Fruit fly (Drosophila melanogaster) whole organism, embryonic: ENCODE measurements around the gene mRpS31.

ENCODE experiments used
- Atf6 ChIP-seq: fragments of 200-800 bp; sonication (Bioruptor generic); IDR thresholded peaks from 2 replicates; pipeline ENCODE4 v1.3.6; 2022; ENCODE audit warnings: missing biosample characterization, missing genetic modification characterization
- Awh ChIP-seq: fragments of 200-800 bp; sonication (Bioruptor generic); IDR thresholded peaks from 2 replicates; pipeline ENCODE4, ENCODE4 v1.3.6; 2022; ENCODE audit warnings: missing biosample characterization, missing genetic modification characterization
- CG10543 ChIP-seq: fragments of 200-800 bp; sonication (Bioruptor generic); optimal IDR thresholded peaks from 3 replicates; lab custom pipeline; 2017; ENCODE audit warnings: missing biosample characterization, mild to moderate bottlenecking, missing genetic modification characterization, moderate library complexity
- CG11456 ChIP-seq: fragments of 200-800 bp; sonication (Bioruptor generic); IDR thresholded peaks from 3 replicates; pipeline ENCODE4 v1.3.6; 2022; ENCODE audit warnings: missing biosample characterization, missing genetic modification characterization
- CG12391 ChIP-seq: fragments of 200-800 bp; sonication (Bioruptor generic); optimal IDR thresholded peaks from 3 replicates; lab custom pipeline; 2018; ENCODE audit warnings: missing biosample characterization, mild to moderate bottlenecking, missing genetic modification characterization, moderate library complexity
- CG12942 ChIP-seq: fragments of 200-800 bp; sonication (Bioruptor generic); optimal IDR thresholded peaks from 3 replicates; lab custom pipeline; 2016; ENCODE audit warnings: missing biosample characterization, missing genetic modification characterization
- CG13296 ChIP-seq: fragments of 200-800 bp; sonication (Bioruptor generic); optimal IDR thresholded peaks from 3 replicates; lab custom pipeline; 2018; ENCODE audit warnings: missing biosample characterization, mild to moderate bottlenecking, missing genetic modification characterization
- CG14667 ChIP-seq: fragments of 200-800 bp; sonication (Bioruptor generic); IDR thresholded peaks from 2 replicates; pipeline ENCODE4 v1.3.6; 2022; ENCODE audit warnings: missing biosample characterization, missing genetic modification characterization
- CG14860 ChIP-seq: fragments of 200-800 bp; sonication (Bioruptor generic); IDR thresholded peaks from 3 replicates; pipeline ENCODE4 v1.3.6; 2022; ENCODE audit warnings: missing biosample characterization, missing genetic modification characterization; ENCODE audit not compliant: partially characterized antibody
- CG32532 ChIP-seq: fragments of 200-800 bp; sonication (Bioruptor generic); IDR thresholded peaks from 2 replicates; pipeline ENCODE4 v1.3.6; 2022; ENCODE audit warnings: missing biosample characterization, missing genetic modification characterization
- CG3847 ChIP-seq: fragments of 200-800 bp; sonication (Bioruptor generic); IDR thresholded peaks from 2 replicates; pipeline ENCODE4 v1.3.6; 2022; ENCODE audit warnings: missing biosample characterization, missing genetic modification characterization
- CG3995 ChIP-seq: fragments of 200-800 bp; sonication (Bioruptor generic); optimal IDR thresholded peaks from 3 replicates; lab custom pipeline; 2016; ENCODE audit warnings: missing biosample characterization, missing genetic modification characterization
- CG4424 ChIP-seq: fragments of 200-800 bp; sonication (Bioruptor generic); optimal IDR thresholded peaks from 3 replicates; lab custom pipeline; 2016; ENCODE audit warnings: missing biosample characterization, missing genetic modification characterization
- CG5245 ChIP-seq: fragments of 200-800 bp; sonication (Bioruptor generic); optimal IDR thresholded peaks from 3 replicates; lab custom pipeline; 2016; ENCODE audit warnings: missing biosample characterization, missing genetic modification characterization
- CG6689 ChIP-seq: fragments of 200-800 bp; sonication (Bioruptor generic); IDR thresholded peaks from 2 replicates; pipeline ENCODE4 v1.3.6; 2022; ENCODE audit warnings: missing biosample characterization, missing genetic modification characterization
- CG6813 ChIP-seq: fragments of 200-800 bp; sonication (Bioruptor generic); optimal IDR thresholded peaks from 2 replicates; lab custom pipeline; 2017; ENCODE audit warnings: missing biosample characterization, missing genetic modification characterization, mild to moderate bottlenecking, moderate library complexity, missing genetic modification reagents
- CG7372 ChIP-seq: fragments of 200-800 bp; sonication (Bioruptor generic); IDR thresholded peaks from 2 replicates; pipeline ENCODE4 v1.3.6; 2022; ENCODE audit warnings: missing biosample characterization, missing genetic modification characterization
- CG7987 ChIP-seq: fragments of 200-800 bp; sonication (Bioruptor generic); optimal IDR thresholded peaks from 2 replicates; lab custom pipeline; 2018; ENCODE audit warnings: missing biosample characterization, mild to moderate bottlenecking, missing genetic modification characterization, moderate library complexity
- CG9215 ChIP-seq: fragments of 200-800 bp; sonication (Bioruptor generic); IDR thresholded peaks from 2 replicates; pipeline ENCODE4 v1.3.6; 2022; ENCODE audit warnings: missing biosample characterization, missing genetic modification characterization
- CG9727 ChIP-seq: fragments of 200-800 bp; sonication (Bioruptor generic); optimal IDR thresholded peaks from 3 replicates; lab custom pipeline; 2017; ENCODE audit warnings: missing biosample characterization, mild to moderate bottlenecking, missing genetic modification characterization
- D19A ChIP-seq: fragments of 200-800 bp; optimal IDR thresholded peaks from 3 replicates; lab custom pipeline; 2019; ENCODE audit warnings: missing biosample characterization, mild to moderate bottlenecking, missing genetic modification characterization, moderate library complexity
- Deaf1 ChIP-seq: fragments of 200-800 bp; optimal IDR thresholded peaks from 3 replicates; lab custom pipeline; 2019; ENCODE audit warnings: missing biosample characterization, mild to moderate bottlenecking, missing genetic modification characterization, moderate library complexity
- E2f2 ChIP-seq: fragments of 200-800 bp; sonication (Bioruptor generic); IDR thresholded peaks from 2 replicates; pipeline ENCODE4 v1.3.6; 2022; ENCODE audit warnings: missing biosample characterization, missing genetic modification characterization
- Elba2 ChIP-seq: fragments of 200-800 bp; sonication (Bioruptor generic); optimal IDR thresholded peaks from 3 replicates; lab custom pipeline; 2016; ENCODE audit warnings: missing biosample characterization, missing genetic modification characterization
- HHEX ChIP-seq: fragments of 200-800 bp; sonication (Bioruptor generic); optimal IDR thresholded peaks from 3 replicates; lab custom pipeline; 2017; ENCODE audit warnings: missing biosample characterization, mild to moderate bottlenecking, missing genetic modification characterization, missing genetic modification reagents
- HLH3B ChIP-seq: fragments of 200-800 bp; sonication (Bioruptor generic); IDR thresholded peaks from 2 replicates; pipeline ENCODE4 v1.3.6; 2022; ENCODE audit warnings: missing biosample characterization, missing genetic modification characterization
- Hr3 ChIP-seq: fragments of 200-800 bp; sonication (Bioruptor generic); optimal IDR thresholded peaks from 3 replicates; lab custom pipeline; 2016; ENCODE audit warnings: missing biosample characterization, missing genetic modification characterization
- MBD-R2 ChIP-seq: fragments of 200-800 bp; sonication (Bioruptor generic); IDR thresholded peaks from 2 replicates; pipeline ENCODE4 v1.3.6; 2022; ENCODE audit warnings: missing biosample characterization, missing genetic modification characterization
- NC2α ChIP-seq: fragments of 200-800 bp; sonication (Bioruptor generic); optimal IDR thresholded peaks from 2 replicates; lab custom pipeline; 2016; ENCODE audit warnings: missing biosample characterization, missing genetic modification characterization
- Ptx1 ChIP-seq: fragments of 200-800 bp; sonication (Bioruptor generic); IDR thresholded peaks from 2 replicates; pipeline ENCODE4 v1.3.6; 2022; ENCODE audit warnings: missing biosample characterization, missing genetic modification characterization
- Rx ChIP-seq: fragments of 200-800 bp; sonication (Bioruptor generic); IDR thresholded peaks from 2 replicates; pipeline ENCODE4 v1.3.6; 2022; ENCODE audit warnings: missing biosample characterization, missing genetic modification characterization
- Taf1 ChIP-seq: fragments of 200-800 bp; sonication (Bioruptor generic); IDR thresholded peaks from 2 replicates; pipeline ENCODE4 v1.3.6; 2022; ENCODE audit warnings: missing biosample characterization, missing genetic modification characterization
- ara ChIP-seq: fragments of 200-800 bp; sonication (Bioruptor generic); IDR thresholded peaks from 2 replicates; pipeline ENCODE4 v1.3.6; 2022; ENCODE audit warnings: missing biosample characterization, missing genetic modification characterization
- bsh ChIP-seq, 2 experiments: fragments of 200-800 bp; sonication (Bioruptor generic); optimal IDR thresholded peaks; 2 replicates each; lab custom pipeline; 2017 to 2018; ENCODE audit warnings: mild to moderate bottlenecking in 2 of 2, missing biosample characterization in 2 of 2, missing genetic modification characterization in 2 of 2, moderate library complexity in 1 of 2
- cwo ChIP-seq: fragments of 200-800 bp; sonication (Bioruptor generic); optimal IDR thresholded peaks from 3 replicates; lab custom pipeline; 2017; ENCODE audit warnings: missing biosample characterization, missing genetic modification characterization, mild to moderate bottlenecking, moderate library complexity, missing genetic modification reagents
- fd96Cb ChIP-seq: fragments of 200-800 bp; sonication (Bioruptor generic); optimal IDR thresholded peaks from 2 replicates; lab custom pipeline; 2018; ENCODE audit warnings: missing biosample characterization, mild to moderate bottlenecking, missing genetic modification characterization, moderate library complexity
- gcm ChIP-seq: fragments of 200-800 bp; sonication (Bioruptor generic); optimal IDR thresholded peaks from 2 replicates; lab custom pipeline; 2019; ENCODE audit warnings: missing biosample characterization, mild to moderate bottlenecking, missing genetic modification characterization, moderate library complexity
- ind ChIP-seq: fragments of 200-800 bp; sonication (Bioruptor generic); optimal IDR thresholded peaks from 3 replicates; lab custom pipeline; 2016; ENCODE audit warnings: missing biosample characterization, missing genetic modification characterization
- insv ChIP-seq, 2 experiments: fragments of 200-800 bp; sonication (Bioruptor generic); optimal IDR thresholded peaks; 3 replicates each; lab custom pipeline; 2016 to 2018; ENCODE audit warnings: missing biosample characterization in 2 of 2, missing genetic modification characterization in 2 of 2
- knrl ChIP-seq: fragments of 200-800 bp; sonication (Bioruptor generic); IDR thresholded peaks from 3 replicates; pipeline ENCODE4 v1.3.6; 2022; ENCODE audit warnings: missing biosample characterization, missing genetic modification characterization; ENCODE audit not compliant: partially characterized antibody
- lab ChIP-seq: fragments of 200-800 bp; sonication (Bioruptor generic); optimal IDR thresholded peaks from 3 replicates; lab custom pipeline; 2017; ENCODE audit warnings: missing biosample characterization, missing genetic modification characterization, mild to moderate bottlenecking, moderate library complexity, missing genetic modification reagents
- mam ChIP-seq: fragments of 200-800 bp; sonication (Bioruptor generic); optimal IDR thresholded peaks from 3 replicates; lab custom pipeline; 2016; ENCODE audit warnings: missing biosample characterization, missing genetic modification characterization
- mld ChIP-seq: fragments of 200-800 bp; sonication (Bioruptor generic); IDR thresholded peaks from 3 replicates; pipeline ENCODE4 v1.3.6; 2022; ENCODE audit warnings: missing biosample characterization, missing genetic modification characterization; ENCODE audit not compliant: partially characterized antibody
- nmo ChIP-seq: fragments of 200-800 bp; sonication (Bioruptor generic); optimal IDR thresholded peaks from 2 replicates; lab custom pipeline; 2018; ENCODE audit warnings: missing biosample characterization, mild to moderate bottlenecking, missing genetic modification characterization, moderate library complexity
- row ChIP-seq: fragments of 200-800 bp; sonication (Bioruptor generic); IDR thresholded peaks from 3 replicates; pipeline ENCODE4 v1.3.6; 2022; ENCODE audit warnings: missing biosample characterization, missing genetic modification characterization
- run ChIP-seq: fragments of 200-800 bp; sonication (Bioruptor generic); optimal IDR thresholded peaks from 3 replicates; lab custom pipeline; 2018; ENCODE audit warnings: missing biosample characterization, mild to moderate bottlenecking, missing genetic modification characterization
- stc ChIP-seq: fragments of 200-800 bp; sonication (Bioruptor generic); IDR thresholded peaks from 2 replicates; pipeline ENCODE4 v1.3.6; 2022; ENCODE audit warnings: missing biosample characterization, missing genetic modification characterization
- tap ChIP-seq: fragments of 200-800 bp; optimal IDR thresholded peaks from 3 replicates; lab custom pipeline; 2019; ENCODE audit warnings: missing biosample characterization, mild to moderate bottlenecking, missing genetic modification characterization, moderate library complexity
- ttk ChIP-seq: fragments of 200-800 bp; sonication (Bioruptor generic); IDR thresholded peaks from 2 replicates; pipeline ENCODE4 v2.1.2; 2022; ENCODE audit warnings: missing biosample characterization, missing genetic modification characterization
- wor ChIP-seq: fragments of 200-800 bp; sonication (Bioruptor generic); IDR thresholded peaks from 2 replicates; pipeline ENCODE4 v1.3.6; 2022; ENCODE audit warnings: missing biosample characterization, missing genetic modification characterization
- zfh1 ChIP-seq: fragments of 200-800 bp; sonication (Bioruptor generic); IDR thresholded peaks from 3 replicates; pipeline ENCODE4 v1.3.6; 2022; ENCODE audit warnings: missing biosample characterization, missing genetic modification characterization

Gene mRpS31

DNA sequence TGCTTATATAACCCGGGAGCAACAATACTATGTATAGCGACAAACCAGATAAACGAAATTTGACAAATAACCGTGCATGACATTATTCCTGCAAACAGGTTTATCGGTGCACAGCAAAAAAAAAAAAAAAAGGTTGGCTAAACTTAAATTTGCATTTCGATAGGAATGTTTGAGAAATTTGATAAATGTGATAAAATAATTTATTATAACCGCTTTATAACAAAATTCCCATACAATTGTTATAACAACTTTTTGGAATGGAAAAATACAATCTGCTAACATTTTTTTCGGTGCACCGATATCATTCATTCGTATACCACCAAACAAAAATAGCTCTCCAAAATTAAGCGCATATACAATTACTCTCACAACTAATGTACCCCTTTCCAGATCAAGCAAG lies 27.4 kb upstream of the mRpS31 start (continued):
- TF ChIP-seq Ptx1 (GFP tag; lab: Robert Waterston, UW), result peak; percentile 84
- TF ChIP-seq CG6813, result peak; percentile 20
- peak; percentile 74 for TF ChIP-seq stc (GFP tag; lab: Robert Waterston, UW)
- peak; percentile 28 for TF ChIP-seq tap (tag; lab: Kevin White, UChicago)
- no peak for TF ChIP-seq NC2α (GFP tag; lab: Kevin White, UChicago)
- peak; percentile 27; the same call in 1 of the 2 replicates for TF ChIP-seq Rx (GFP tag; lab: Robert Waterston, UW)
- TF ChIP-seq Hr3 (GFP tag; lab: Kevin White, UChicago), result peak; percentile 31
- peak; percentile 60 for TF ChIP-seq ara (GFP tag; lab: Robert Waterston, UW)
- peak; percentile 58 for TF ChIP-seq CG14667
- TF ChIP-seq ttk, result peak; percentile 59
- peak; percentile 4 for TF ChIP-seq gcm (GFP tag; lab: Kevin White, UChicago)
- TF ChIP-seq knrl (GFP tag; lab: Robert Waterston, UW), result no peak
- peak; percentile 53 for TF ChIP-seq nmo (GFP tag; lab: Kevin White, UChicago)
- TF ChIP-seq CG13296 (GFP tag; lab: Kevin White, UChicago), result peak; percentile 39
- TF ChIP-seq CG14860 (GFP tag; lab: Robert Waterston, UW), result no peak
- TF ChIP-seq run (tag; lab: Kevin White, UChicago), result no peak
- TF ChIP-seq D19A (tag; lab: Kevin White, UChicago), result no peak
- TF ChIP-seq CG11456 (GFP tag; lab: Robert Waterston, UW), result peak; percentile 69
- peak; percentile 76 for TF ChIP-seq Awh (GFP tag; lab: Robert Waterston, UW)
- TF ChIP-seq CG3995, result no peak
- TF ChIP-seq CG10543 (GFP tag; lab: Kevin White, UChicago), result peak; percentile 14
- no peak for TF ChIP-seq Elba2 (GFP tag; lab: Kevin White, UChicago)
- peak in 1 of 2 experiments; percentile 36 for TF ChIP-seq bsh (GFP tag; optimal IDR thresholded peaks at IDR 0.05; lab: Kevin White, UChicago)
- TF ChIP-seq CG9727 (GFP tag; lab: Kevin White, UChicago), result peak; percentile 54
- no peak for TF ChIP-seq insv (GFP tag; optimal IDR thresholded peaks at IDR 0.05; lab: Kevin White, UChicago)
- peak; percentile 52; the same call in 1 of the 2 replicates for TF ChIP-seq Atf6 (GFP tag; lab: Robert Waterston, UW)
- peak; percentile 49; the same call in 1 of the 2 replicates for TF ChIP-seq CG9215 (GFP tag; lab: Robert Waterston, UW)
- no peak for TF ChIP-seq CG7987
- peak; percentile 37 for TF ChIP-seq CG12391 (tag; lab: Kevin White, UChicago)
- TF ChIP-seq CG7372 (GFP tag; lab: Robert Waterston, UW), result peak; percentile 62
- TF ChIP-seq cwo, result peak; percentile 52
- TF ChIP-seq CG32532 (GFP tag; lab: Robert Waterston, UW), result peak; percentile 74
- TF ChIP-seq wor (GFP tag; lab: Robert Waterston, UW), result no peak
- TF ChIP-seq Deaf1 (tag; lab: Kevin White, UChicago), result peak; percentile 15
- TF ChIP-seq CG6689 (GFP tag; lab: Robert Waterston, UW), result peak; percentile 65
- peak; percentile 52; the same call in 1 of the 2 replicates for TF ChIP-seq HLH3B
- TF ChIP-seq Taf1, result 0 out of 2 replicates have a peak, but pooled peaks have one; percentile 31
- TF ChIP-seq mam (GFP tag; lab: Kevin White, UChicago), result peak; percentile 21
- peak; percentile 72 for TF ChIP-seq row
- TF ChIP-seq lab (GFP tag; lab: Kevin White, UChicago), result peak; percentile 74
- peak; percentile 22; the same call in 1 of the 2 replicates for TF ChIP-seq E2f2 (GFP tag; lab: Robert Waterston, UW)
- peak; percentile 27 for TF ChIP-seq CG4424 (GFP tag; lab: Kevin White, UChicago)
- peak; percentile 49 for TF ChIP-seq HHEX
- TF ChIP-seq CG5245 (GFP tag; lab: Kevin White, UChicago), result peak; percentile 32
- TF ChIP-seq CG3847 (GFP tag; lab: Robert Waterston, UW), result no peak
- TF ChIP-seq CG12942 (GFP tag; lab: Kevin White, UChicago), result no peak
- TF ChIP-seq MBD-R2 (GFP tag; lab: Robert Waterston, UW), result no peak; the same call in 1 of the 2 replicates
- peak; percentile 56 for TF ChIP-seq ind (GFP tag; lab: Kevin White, UChicago)
- peak; percentile 46 for TF ChIP-seq fd96Cb (tag; lab: Kevin White, UChicago)
- no peak for TF ChIP-seq mld (GFP tag; lab: Robert Waterston, UW)
- no peak for TF ChIP-seq zfh1 (GFP tag; lab: Robert Waterston, UW)
